Worm (Caenorhabditis elegans) whole organism, midembryonic: ENCODE results near the gene cht-5.

Experiments used
- T22C8.4 ChIP-seq: fragments of 200-800 bp; sonication (Bioruptor generic); IDR thresholded peaks from 2 replicates; pipeline ENCODE4 v1.3.6; 2022; ENCODE audit warnings: missing genetic modification characterization, missing compliant biosample characterization
- cog-1 ChIP-seq: sonication (generic microtip); optimal IDR thresholded peaks from 2 replicates; lab custom pipeline; 2016; ENCODE audit warnings: missing genetic modification characterization, missing compliant biosample characterization
- flt-1 ChIP-seq: fragments of 200-800 bp; sonication (Bioruptor generic); IDR thresholded peaks from 2 replicates; pipeline ENCODE4 v1.3.6; 2022; ENCODE audit warnings: missing genetic modification characterization, missing compliant biosample characterization
- klf-2 ChIP-seq: fragments of 200-800 bp; sonication (Bioruptor generic); conservative IDR thresholded peaks from 2 replicates; pipeline ENCODE4 v1.3.6; 2022; ENCODE audit warnings: missing genetic modification reagents, missing genetic modification characterization, missing compliant biosample characterization
- med-1 ChIP-seq: sonication (generic microtip); optimal IDR thresholded peaks from 2 replicates; lab custom pipeline; 2017; ENCODE audit warnings: missing genetic modification characterization, mild to moderate bottlenecking, missing compliant biosample characterization, antibody characterized with exemption, missing genetic modification reagents; ENCODE audit not compliant: insufficient read depth
- ref-1 ChIP-seq: fragments of 200-800 bp; sonication (Bioruptor generic); conservative IDR thresholded peaks from 2 replicates; pipeline ENCODE4 v1.3.6; 2022; ENCODE audit warnings: missing genetic modification reagents, missing genetic modification characterization, missing compliant biosample characterization
- tab-1 ChIP-seq: fragments of 200-800 bp; sonication (Bioruptor generic); IDR thresholded peaks from 2 replicates; pipeline ENCODE4 v1.3.6; 2022; ENCODE audit warnings: missing genetic modification characterization, missing compliant biosample characterization
- ztf-23 ChIP-seq: fragments of 200-800 bp; sonication (Bioruptor generic); IDR thresholded peaks from 2 replicates; pipeline ENCODE4 v1.3.6; 2022; ENCODE audit warnings: missing genetic modification reagents, missing genetic modification characterization, missing compliant biosample characterization

DNA sequence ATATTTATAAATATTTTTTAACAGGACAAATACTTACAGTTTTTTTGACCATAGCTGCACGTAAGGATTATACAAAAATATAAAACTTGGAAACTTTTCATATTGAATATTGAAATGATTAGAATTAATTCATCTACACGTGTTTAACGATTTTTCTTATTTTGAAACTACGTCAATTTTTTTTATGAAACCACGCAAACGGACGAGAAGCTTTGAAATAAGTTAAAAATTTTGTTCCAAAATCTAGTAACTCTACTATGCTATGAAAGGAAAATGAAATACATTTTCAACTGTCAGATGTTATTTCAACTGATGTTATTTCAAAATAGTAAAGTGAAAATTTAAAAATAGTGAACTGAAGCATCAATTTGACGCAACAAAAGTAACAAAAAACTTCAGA lies 40.6 kb upstream of the cht-5 start, which contains the start of gene F57A8.6:
- TF ChIP-seq med-1 (GFP tag; lab: Kevin White, UChicago): no peak
- no peak for TF ChIP-seq T22C8.4
- no peak for TF ChIP-seq cog-1 (tag; lab: Kevin White, UChicago)
- TF ChIP-seq ztf-23: no peak
- no peak for TF ChIP-seq flt-1 (GFP tag; lab: Robert Waterston, UW)
- TF ChIP-seq tab-1 (GFP tag; lab: Robert Waterston, UW): no peak
- no peak for TF ChIP-seq ref-1
- no peak for TF ChIP-seq klf-2 (GFP tag; lab: Robert Waterston, UW)
